Worm (Caenorhabditis elegans): ENCODE results near the gene F35G2.5.

Gene F35G2.5

DNA sequence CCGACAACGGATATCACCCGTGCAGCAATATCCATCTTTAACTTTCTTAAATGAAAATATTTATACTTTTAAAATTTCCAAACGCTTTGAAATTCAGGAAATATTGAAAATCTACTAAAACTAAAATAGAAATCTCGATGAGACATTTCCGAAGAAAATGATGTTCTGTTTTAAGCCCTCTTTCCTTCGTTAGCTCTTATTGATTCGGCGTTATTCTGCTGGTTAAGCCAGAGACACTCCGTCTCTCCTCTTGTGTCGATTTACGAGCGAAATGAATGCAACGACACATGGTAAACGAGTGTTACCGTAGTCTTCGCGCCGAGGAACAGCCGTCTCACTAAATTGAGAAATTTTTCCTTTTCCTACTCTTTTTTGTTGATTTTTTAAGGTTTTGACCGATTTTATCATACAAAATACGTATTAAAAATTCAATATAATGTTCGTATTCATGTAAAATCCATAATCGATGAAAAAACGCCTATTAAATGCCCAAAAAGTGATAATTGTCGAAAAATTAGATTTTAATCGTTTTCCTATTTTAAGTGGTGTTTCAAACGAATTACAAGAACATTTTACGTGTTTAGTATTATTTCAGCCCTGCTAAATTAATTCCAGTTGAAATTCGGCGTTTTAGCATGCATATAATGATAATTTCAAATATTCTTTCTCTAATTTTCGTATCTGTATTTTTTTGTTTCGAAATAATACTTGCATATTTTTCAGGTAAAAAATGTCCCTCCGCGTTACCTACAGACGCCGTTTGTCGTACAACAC is 49.0 kb downstream of the F35G2.5 start, which contains the start of the genes ppm-1.H and rpl-34 (continued):
- peak; percentile 51 for TF ChIP-seq sma-9 (GFP tag; optimal IDR thresholded peaks at IDR 0.05)
- no peak for TF ChIP-seq sma-9 (tag; optimal IDR thresholded peaks at IDR 0.05)
- peak; percentile 23 for TF ChIP-seq F13H6.1 (tag; optimal IDR thresholded peaks at IDR 0.05)
- no peak for TF ChIP-seq nhr-6 (tag; optimal IDR thresholded peaks at IDR 0.05)

DNA sequence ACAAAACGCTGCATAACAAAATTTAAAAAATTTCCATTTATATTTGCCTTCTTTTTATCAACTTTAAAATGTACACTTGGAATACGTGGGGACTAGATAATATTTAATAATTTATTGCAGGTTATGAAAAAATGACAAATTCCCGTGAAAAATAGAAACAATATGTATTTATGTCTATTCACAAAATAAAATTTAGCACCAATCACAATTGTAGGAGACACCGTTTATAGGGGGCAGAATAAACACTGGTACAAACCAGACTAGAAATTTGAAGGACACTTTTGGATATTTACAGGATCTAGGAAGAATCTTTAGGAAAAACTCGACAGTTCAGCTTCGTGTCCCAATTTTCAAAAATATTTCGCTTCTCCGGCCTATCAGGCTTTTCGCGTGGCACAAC is 51.0 kb downstream of the F35G2.5 start, which contains the start of gene C42C1.3:
Gene C42C1.3 (minus strand): TSS at position 101 of the 400 bp plus-strand sequence.
- TF ChIP-seq mbf-1 (tag; optimal IDR thresholded peaks at IDR 0.05) = no peak
- TF ChIP-seq egl-27 (tag; optimal IDR thresholded peaks at IDR 0.05) = no peak
- no peak for TF ChIP-seq ama-1 (optimal IDR thresholded peaks at IDR 0.05)
- TF ChIP-seq peb-1 (tag; optimal IDR thresholded peaks at IDR 0.05) = no peak
- no peak for TF ChIP-seq nhr-6 (tag; optimal IDR thresholded peaks at IDR 0.05)
- TF ChIP-seq C34F6.9 (tag; optimal IDR thresholded peaks at IDR 0.05) = no peak
- TF ChIP-seq nhr-11 (tag; optimal IDR thresholded peaks at IDR 0.05) = no peak
- TF ChIP-seq nhr-12 (tag; optimal IDR thresholded peaks at IDR 0.05) = no peak
- TF ChIP-seq sma-9 (GFP tag; optimal IDR thresholded peaks at IDR 0.05) = no peak
- no peak for TF ChIP-seq sma-9 (tag; optimal IDR thresholded peaks at IDR 0.05)
- TF ChIP-seq mab-5 (tag; optimal IDR thresholded peaks at IDR 0.05) = no peak
- TF ChIP-seq unc-55 (GFP tag; optimal IDR thresholded peaks at IDR 0.05) = no peak
- TF ChIP-seq alr-1 (tag; optimal IDR thresholded peaks at IDR 0.05) = no peak
- no peak for TF ChIP-seq R02D3.7 (tag; optimal IDR thresholded peaks at IDR 0.05)
- no peak for TF ChIP-seq nhr-129 (tag; optimal IDR thresholded peaks at IDR 0.05)
- no peak for TF ChIP-seq lin-11 (tag; optimal IDR thresholded peaks at IDR 0.05)
- no peak for TF ChIP-seq nhr-21 (tag; optimal IDR thresholded peaks at IDR 0.05)
- no peak for TF ChIP-seq snpc-4 (tag; optimal IDR thresholded peaks at IDR 0.05)
- TF ChIP-seq crh-2 (tag; optimal IDR thresholded peaks at IDR 0.05) = no peak
- no peak for TF ChIP-seq elt-3 (tag; optimal IDR thresholded peaks at IDR 0.05)
